Worm (Caenorhabditis elegans) whole organism, early embryonic: ENCODE measurements around the gene dod-24.

Experiments used
- B0310.2 ChIP-seq: sonication (generic microtip); optimal IDR thresholded peaks from 2 replicates; lab custom pipeline; 2016; ENCODE audit warnings: mild to moderate bottlenecking, missing genetic modification characterization, missing compliant biosample characterization
- F13C5.2 ChIP-seq: sonication (generic microtip); optimal IDR thresholded peaks from 2 replicates; lab custom pipeline; 2017; ENCODE audit warnings: mild to moderate bottlenecking, missing genetic modification characterization, inconsistent platforms, missing compliant biosample characterization
- aly-1 ChIP-seq: sonication (generic microtip); optimal IDR thresholded peaks from 2 replicates; lab custom pipeline; 2016; ENCODE audit warnings: missing genetic modification characterization, missing compliant biosample characterization
- ama-1 ChIP-seq: fragments of 150-350 bp; optimal IDR thresholded peaks from 2 replicates; lab custom pipeline; 2014
- ceh-13 ChIP-seq: fragments of 200-800 bp; sonication (Bioruptor generic); optimal IDR thresholded peaks from 2 replicates; lab custom pipeline; 2018; ENCODE audit warnings: mild to moderate bottlenecking, missing genetic modification characterization, missing compliant biosample characterization
- ceh-36 ChIP-seq: sonication (generic microtip); optimal IDR thresholded peaks from 2 replicates; lab custom pipeline; 2016; ENCODE audit warnings: missing genetic modification characterization, inconsistent platforms, missing compliant biosample characterization
- ets-7 ChIP-seq: sonication (generic microtip); optimal IDR thresholded peaks from 2 replicates; lab custom pipeline; 2016; ENCODE audit warnings: missing genotype, missing genetic modification characterization, missing compliant biosample characterization
- flt-1 ChIP-seq: fragments of 200-800 bp; sonication (Bioruptor generic); IDR thresholded peaks from 2 replicates; pipeline ENCODE4 v1.3.6; 2022; ENCODE audit warnings: missing genetic modification characterization, missing compliant biosample characterization
- hmbx-1 ChIP-seq: sonication (generic microtip); optimal IDR thresholded peaks from 2 replicates; lab custom pipeline; 2016; ENCODE audit warnings: mild to moderate bottlenecking, missing genetic modification characterization, missing compliant biosample characterization
- hmg-4 ChIP-seq: fragments of 200-800 bp; sonication (Bioruptor generic); optimal IDR thresholded peaks from 2 replicates; lab custom pipeline; 2018; ENCODE audit warnings: mild to moderate bottlenecking, missing genetic modification characterization, missing compliant biosample characterization
- hnd-1 ChIP-seq: sonication (generic microtip); optimal IDR thresholded peaks from 2 replicates; lab custom pipeline; 2016; ENCODE audit warnings: missing genetic modification characterization, missing compliant biosample characterization
- pes-1 ChIP-seq: fragments of 200-800 bp; sonication (Bioruptor generic); IDR thresholded peaks from 2 replicates; pipeline ENCODE4 v1.3.6; 2022; ENCODE audit warnings: missing genetic modification reagents, missing genetic modification characterization, missing compliant biosample characterization
- scrt-1 ChIP-seq: fragments of 200-800 bp; sonication (Bioruptor generic); IDR thresholded peaks from 2 replicates; pipeline ENCODE4 v1.3.6; 2022; ENCODE audit warnings: missing genetic modification characterization, missing compliant biosample characterization
- sea-1 ChIP-seq: fragments of 200-800 bp; sonication (Bioruptor generic); conservative IDR thresholded peaks from 2 replicates; pipeline ENCODE4 v1.3.6; 2022; ENCODE audit warnings: missing genetic modification characterization, missing compliant biosample characterization
- tbx-11 ChIP-seq: fragments of 200-800 bp; sonication (Bioruptor generic); IDR thresholded peaks from 2 replicates; pipeline ENCODE4 v1.3.6; 2022; ENCODE audit warnings: missing genetic modification characterization, missing compliant biosample characterization
- tbx-37 ChIP-seq: fragments of 200-800 bp; sonication (Bioruptor generic); conservative IDR thresholded peaks from 2 replicates; pipeline ENCODE4 v1.3.6; 2022; ENCODE audit warnings: missing genetic modification reagents, missing genetic modification characterization, missing compliant biosample characterization
- tra-4 ChIP-seq: sonication (generic microtip); optimal IDR thresholded peaks from 2 replicates; lab custom pipeline; 2017; ENCODE audit warnings: missing genetic modification characterization, missing compliant biosample characterization

dod-24 gene

DNA sequence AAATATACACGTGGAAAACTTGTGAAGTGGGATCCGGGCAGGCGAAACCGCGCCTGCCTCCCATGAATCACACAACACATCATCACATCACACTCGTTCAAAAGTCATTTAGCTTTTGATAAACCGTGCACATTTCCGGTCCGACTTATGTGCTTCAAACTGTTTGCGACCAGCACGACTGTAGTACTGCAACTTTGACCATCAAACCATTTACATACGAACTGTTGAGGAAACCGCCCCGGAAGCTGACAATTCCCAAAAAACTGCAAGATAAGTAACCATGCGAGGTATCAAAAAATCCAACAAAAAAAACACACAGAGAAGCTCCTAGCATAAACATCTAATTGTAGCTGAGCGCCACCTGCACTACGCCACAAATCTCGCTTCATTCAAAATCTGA lies 31.6 kb upstream of the dod-24 start:
- no peak for TF ChIP-seq flt-1 (GFP tag; lab: Robert Waterston, UW)

DNA sequence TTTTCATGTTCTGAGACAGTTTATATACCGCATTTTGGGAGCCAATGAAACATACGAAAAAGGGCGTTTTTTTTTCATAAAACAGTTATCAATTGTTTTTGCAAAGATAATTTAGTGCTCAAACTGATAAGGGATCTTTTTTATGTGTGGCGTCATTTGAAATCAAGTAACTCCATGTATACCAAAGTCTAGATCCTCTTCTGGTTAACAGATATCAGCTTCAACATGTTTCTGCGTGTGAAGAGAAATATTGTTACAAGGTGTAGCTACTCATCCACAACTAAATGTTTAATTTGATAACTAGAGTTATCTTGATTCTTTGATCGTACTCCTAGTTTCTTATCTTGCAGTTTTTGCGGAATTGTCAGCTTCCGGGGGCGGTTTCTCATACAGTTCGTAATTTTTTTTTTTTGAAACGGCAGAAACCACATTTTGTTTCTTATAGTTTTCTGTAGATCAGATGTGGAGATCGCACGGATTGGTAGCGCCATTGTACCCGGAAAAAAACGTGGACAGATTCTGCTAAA lies 30.9 kb upstream of the dod-24 start:
- TF ChIP-seq tra-4 (tag; lab: Kevin White, UChicago) (no peak), pes-1 (GFP tag; lab: Robert Waterston, UW) (no peak), hmbx-1 (no peak), ama-1 (no peak), sea-1 (no peak), tbx-11 (no peak), ceh-36 (no peak), tbx-37 (GFP tag; lab: Robert Waterston, UW) (no peak), ets-7 (no peak), flt-1 (GFP tag; lab: Robert Waterston, UW) (no peak), hnd-1 (tag; lab: Kevin White, UChicago) (no peak), aly-1 (tag; lab: Kevin White, UChicago) (no peak), F13C5.2 (tag; lab: Kevin White, UChicago) (no peak), B0310.2 (tag; lab: Kevin White, UChicago) (no peak), scrt-1 (GFP tag; lab: Robert Waterston, UW) (no peak), ceh-13 (GFP tag; lab: Kevin White, UChicago) (no peak), hmg-4 (GFP tag; lab: Kevin White, UChicago) (no peak)

ce11 chrIV:12969141-12969540 lies 28.0 kb upstream of the dod-24 start, which contains the start of gene F55G11.2:
Gene F55G11.2 (minus strand): TSS chrIV:12969289.
- no peak for TF ChIP-seq B0310.2 (tag; lab: Kevin White, UChicago)
- no peak for TF ChIP-seq hmbx-1
- TF ChIP-seq tra-4 (tag; lab: Kevin White, UChicago) = no peak
- TF ChIP-seq ceh-13 (GFP tag; lab: Kevin White, UChicago) = no peak
- no peak for TF ChIP-seq tbx-11
- TF ChIP-seq tbx-37 (GFP tag; lab: Robert Waterston, UW) = no peak
- TF ChIP-seq hnd-1 (tag; lab: Kevin White, UChicago) = no peak
- no peak for TF ChIP-seq ama-1
- TF ChIP-seq aly-1 (tag; lab: Kevin White, UChicago) = no peak
- TF ChIP-seq ets-7 = no peak
- no peak for TF ChIP-seq flt-1 (GFP tag; lab: Robert Waterston, UW)
- TF ChIP-seq pes-1 (GFP tag; lab: Robert Waterston, UW) = no peak
- TF ChIP-seq hmg-4 (GFP tag; lab: Kevin White, UChicago) = no peak
- TF ChIP-seq sea-1 = no peak

DNA sequence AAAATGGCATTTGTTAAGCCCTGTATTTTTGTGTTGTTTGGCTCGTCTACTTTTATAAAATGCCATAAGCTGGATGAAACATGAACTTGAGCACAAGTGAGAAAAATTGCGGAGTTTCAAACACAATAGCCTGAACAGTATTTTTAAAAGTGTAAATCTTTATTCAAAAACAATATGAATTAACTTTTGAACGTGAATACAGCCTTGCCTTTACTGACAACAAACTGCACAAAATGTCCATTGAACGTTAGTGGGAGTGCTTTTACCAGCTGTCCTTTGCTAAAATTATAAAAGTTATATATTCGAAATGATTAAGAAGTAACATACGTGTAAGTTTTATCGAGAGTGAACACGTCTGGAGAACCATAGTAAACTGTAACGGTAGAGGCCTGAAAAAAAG lies 26.1 kb upstream of the dod-24 start:
- TF ChIP-seq ets-7 (no peak), scrt-1 (GFP tag; lab: Robert Waterston, UW) (no peak), tra-4 (tag; lab: Kevin White, UChicago) (no peak), pes-1 (GFP tag; lab: Robert Waterston, UW) (no peak), hmbx-1 (no peak), sea-1 (no peak), ceh-13 (GFP tag; lab: Kevin White, UChicago) (no peak), tbx-11 (no peak), flt-1 (GFP tag; lab: Robert Waterston, UW) (no peak), tbx-37 (GFP tag; lab: Robert Waterston, UW) (no peak), hnd-1 (tag; lab: Kevin White, UChicago) (no peak), F13C5.2 (tag; lab: Kevin White, UChicago) (no peak), ama-1 (no peak), hmg-4 (GFP tag; lab: Kevin White, UChicago) (no peak)

DNA sequence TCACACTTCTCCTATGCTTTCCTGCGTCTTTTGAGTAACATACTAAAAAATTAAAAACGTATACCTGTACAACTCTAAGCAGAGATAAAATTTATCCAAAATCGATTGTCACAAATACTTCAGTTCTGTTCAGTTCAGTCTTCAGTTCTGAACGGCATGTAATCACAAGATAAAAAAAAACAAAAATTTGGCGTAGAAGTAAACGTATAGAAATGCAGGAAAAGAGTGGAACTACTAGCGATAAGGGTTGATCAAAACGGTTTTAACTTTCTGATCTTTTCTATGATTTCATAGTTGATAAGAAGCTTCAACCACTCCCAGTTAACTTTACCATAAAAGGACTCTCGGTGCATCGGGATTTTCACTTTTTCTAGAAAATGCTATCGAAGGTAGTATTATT lies 23.9 kb upstream of the dod-24 start, which contains the start of gene dod-22:
TSS of gene dod-22 (plus strand) at position 301 of the 400 bp plus-strand sequence.
- TF ChIP-seq pes-1 (GFP tag; lab: Robert Waterston, UW) = no peak
- no peak for TF ChIP-seq ama-1
- TF ChIP-seq ets-7 = no peak
- TF ChIP-seq ceh-36 = no peak
- no peak for TF ChIP-seq ceh-13 (GFP tag; lab: Kevin White, UChicago)
- no peak for TF ChIP-seq sea-1
- TF ChIP-seq B0310.2 (tag; lab: Kevin White, UChicago) = no peak
- no peak for TF ChIP-seq hmg-4 (GFP tag; lab: Kevin White, UChicago)
- TF ChIP-seq aly-1 (tag; lab: Kevin White, UChicago) = no peak
- TF ChIP-seq tbx-11 = no peak
- no peak for TF ChIP-seq scrt-1 (GFP tag; lab: Robert Waterston, UW)

ce11 chrIV:12964648-12965047 lies 23.5 kb upstream of the dod-24 start:
- no peak for TF ChIP-seq hnd-1 (tag; lab: Kevin White, UChicago)
- TF ChIP-seq aly-1 (tag; lab: Kevin White, UChicago) = no peak
- no peak for TF ChIP-seq tra-4 (tag; lab: Kevin White, UChicago)
- no peak for TF ChIP-seq pes-1 (GFP tag; lab: Robert Waterston, UW)
- TF ChIP-seq tbx-37 (GFP tag; lab: Robert Waterston, UW) = no peak
- TF ChIP-seq scrt-1 (GFP tag; lab: Robert Waterston, UW) = no peak
- TF ChIP-seq ceh-13 (GFP tag; lab: Kevin White, UChicago) = no peak
- no peak for TF ChIP-seq hmg-4 (GFP tag; lab: Kevin White, UChicago)
- TF ChIP-seq sea-1 = no peak
- no peak for TF ChIP-seq ets-7
- no peak for TF ChIP-seq ceh-36
- no peak for TF ChIP-seq hmbx-1
- TF ChIP-seq flt-1 (GFP tag; lab: Robert Waterston, UW) = no peak

ce11 chrIV:12962564-12962963 lies 21.4 kb upstream of the dod-24 start, which contains the start of gene F55G11.8:
Gene F55G11.8 (plus strand): TSS chrIV:12962808.
- no peak for TF ChIP-seq hmbx-1
- no peak for TF ChIP-seq tbx-11
- no peak for TF ChIP-seq B0310.2 (tag; lab: Kevin White, UChicago)
- TF ChIP-seq ceh-13 (GFP tag; lab: Kevin White, UChicago) = no peak
- no peak for TF ChIP-seq hmg-4 (GFP tag; lab: Kevin White, UChicago)
- TF ChIP-seq ama-1 = no peak
- TF ChIP-seq tra-4 (tag; lab: Kevin White, UChicago) = no peak
- no peak for TF ChIP-seq aly-1 (tag; lab: Kevin White, UChicago)
